Fruit fly (Drosophila melanogaster) whole organism, embryonic: ENCODE measurements around the gene CG46465.
A peak's percentile ranks its signal among the peaks of the same experiment; 100 is the strongest.

Experiments used
- Abd-B ChIP-seq: fragments of 200-800 bp; sonication (Bioruptor generic); optimal IDR thresholded peaks from 2 replicates; lab custom pipeline; 2018; ENCODE audit warnings: missing biosample characterization, mild to moderate bottlenecking, missing genetic modification characterization, moderate library complexity
- Antp ChIP-seq: fragments of 200-800 bp; sonication (Bioruptor generic); optimal IDR thresholded peaks from 3 replicates; lab custom pipeline; 2016; ENCODE audit warnings: missing biosample characterization, missing genetic modification characterization
- Blimp-1 ChIP-seq: fragments of 200-800 bp; sonication (Bioruptor generic); optimal IDR thresholded peaks from 3 replicates; lab custom pipeline; 2018; ENCODE audit warnings: missing biosample characterization, missing genetic modification characterization, mild to moderate bottlenecking, moderate library complexity, missing genetic modification reagents
- CG10267 ChIP-seq: fragments of 200-800 bp; sonication (Bioruptor generic); optimal IDR thresholded peaks from 2 replicates; lab custom pipeline; 2018; ENCODE audit warnings: missing biosample characterization, mild to moderate bottlenecking, missing genetic modification characterization, moderate library complexity
- CG14667 ChIP-seq: fragments of 200-800 bp; sonication (Bioruptor generic); IDR thresholded peaks from 2 replicates; pipeline ENCODE4 v1.3.6; 2022; ENCODE audit warnings: missing biosample characterization, missing genetic modification characterization
- CG14860 ChIP-seq: fragments of 200-800 bp; sonication (Bioruptor generic); IDR thresholded peaks from 3 replicates; pipeline ENCODE4 v1.3.6; 2022; ENCODE audit warnings: missing biosample characterization, missing genetic modification characterization; ENCODE audit not compliant: partially characterized antibody
- CG17361 ChIP-seq: fragments of 200-800 bp; sonication (Bioruptor generic); IDR thresholded peaks from 3 replicates; pipeline ENCODE4 v1.3.6; 2022; ENCODE audit warnings: missing biosample characterization, missing genetic modification characterization
- CG18011 ChIP-seq: fragments of 200-800 bp; sonication (Bioruptor generic); optimal IDR thresholded peaks from 2 replicates; lab custom pipeline; 2017; ENCODE audit warnings: missing biosample characterization, missing genetic modification characterization, mild to moderate bottlenecking, moderate library complexity, missing genotype
- CG18476 ChIP-seq: fragments of 200-800 bp; sonication (Bioruptor generic); optimal IDR thresholded peaks from 2 replicates; lab custom pipeline; 2016; ENCODE audit warnings: missing biosample characterization, mild to moderate bottlenecking, missing genetic modification characterization
- CG2678 ChIP-seq: fragments of 200-800 bp; sonication (Bioruptor generic); optimal IDR thresholded peaks from 3 replicates; lab custom pipeline; 2019; ENCODE audit warnings: missing biosample characterization, mild to moderate bottlenecking, missing genetic modification characterization, moderate library complexity
- CG31365 ChIP-seq: fragments of 200-800 bp; sonication (Bioruptor generic); optimal IDR thresholded peaks from 2 replicates; lab custom pipeline; 2018; ENCODE audit warnings: missing biosample characterization, mild to moderate bottlenecking, missing genetic modification characterization
- CG3163 ChIP-seq: fragments of 200-800 bp; sonication (Bioruptor generic); optimal IDR thresholded peaks from 3 replicates; lab custom pipeline; 2016; ENCODE audit warnings: missing biosample characterization, missing genetic modification characterization
- CG3838 ChIP-seq: fragments of 200-800 bp; sonication (Bioruptor generic); optimal IDR thresholded peaks from 3 replicates; lab custom pipeline; 2016; ENCODE audit warnings: missing biosample characterization, missing genetic modification characterization
- CG6813 ChIP-seq: fragments of 200-800 bp; sonication (Bioruptor generic); optimal IDR thresholded peaks from 2 replicates; lab custom pipeline; 2017; ENCODE audit warnings: missing biosample characterization, missing genetic modification characterization, mild to moderate bottlenecking, moderate library complexity, missing genetic modification reagents
- CG9727 ChIP-seq: fragments of 200-800 bp; sonication (Bioruptor generic); optimal IDR thresholded peaks from 3 replicates; lab custom pipeline; 2017; ENCODE audit warnings: missing biosample characterization, mild to moderate bottlenecking, missing genetic modification characterization
- CG9797 ChIP-seq: fragments of 200-800 bp; sonication (Bioruptor generic); optimal IDR thresholded peaks from 3 replicates; lab custom pipeline; 2018; ENCODE audit warnings: missing biosample characterization, mild to moderate bottlenecking, missing genetic modification characterization
- CG9876 ChIP-seq: fragments of 200-800 bp; sonication (Bioruptor generic); optimal IDR thresholded peaks from 2 replicates; lab custom pipeline; 2016; ENCODE audit warnings: missing biosample characterization, missing genetic modification characterization
- Dip3 ChIP-seq: fragments of 200-800 bp; sonication (Bioruptor generic); optimal IDR thresholded peaks from 3 replicates; lab custom pipeline; 2016; ENCODE audit warnings: missing biosample characterization, missing genetic modification characterization
- Doc2 ChIP-seq: fragments of 200-800 bp; sonication (Bioruptor generic); IDR thresholded peaks from 2 replicates; pipeline ENCODE4 v1.3.6; 2022; ENCODE audit warnings: missing biosample characterization, missing genetic modification characterization
- Dp ChIP-seq: fragments of 200-800 bp; sonication (Bioruptor generic); optimal IDR thresholded peaks from 2 replicates; lab custom pipeline; 2018; ENCODE audit warnings: missing biosample characterization, mild to moderate bottlenecking, missing genetic modification characterization, moderate library complexity
- Fer2 ChIP-seq: fragments of 200-800 bp; sonication (Bioruptor generic); optimal IDR thresholded peaks from 2 replicates; lab custom pipeline; 2018; ENCODE audit warnings: missing biosample characterization, mild to moderate bottlenecking, missing genetic modification characterization, moderate library complexity
- Hsf ChIP-seq: fragments of 200-800 bp; sonication (Bioruptor generic); optimal IDR thresholded peaks from 3 replicates; lab custom pipeline; 2016; ENCODE audit warnings: missing biosample characterization, missing genetic modification characterization
- Nf-YB ChIP-seq: fragments of 200-800 bp; sonication (Bioruptor generic); optimal IDR thresholded peaks from 3 replicates; lab custom pipeline; 2019; ENCODE audit warnings: missing biosample characterization, mild to moderate bottlenecking, missing genetic modification characterization, moderate library complexity
- NfI ChIP-seq: fragments of 200-800 bp; sonication (Bioruptor generic); optimal IDR thresholded peaks from 3 replicates; lab custom pipeline; 2018; ENCODE audit warnings: missing biosample characterization, mild to moderate bottlenecking, missing genetic modification characterization, moderate library complexity
- Sin3A ChIP-seq: fragments of >200 bp; optimal IDR thresholded peaks from 2 replicates; lab custom pipeline; 2018
- Sox100B ChIP-seq: fragments of 200-800 bp; sonication (Bioruptor generic); optimal IDR thresholded peaks from 3 replicates; lab custom pipeline; 2018; ENCODE audit warnings: missing biosample characterization, mild to moderate bottlenecking, missing genetic modification characterization
- Stat92E ChIP-seq, 3 experiments: fragments of >200 bp in 2 of 3; fragments of 200-800 bp in 1 of 3; sonication (Bioruptor generic) in 1 of 3; optimal IDR thresholded peaks; 2 replicates each; lab custom pipeline; 2017 to 2019; ENCODE audit warnings: missing biosample characterization in 3 of 3, missing genetic modification characterization in 3 of 3, mild to moderate bottlenecking in 1 of 3, moderate library complexity in 1 of 3
- Xbp1 ChIP-seq: fragments of 200-800 bp; sonication (Bioruptor generic); optimal IDR thresholded peaks from 3 replicates; lab custom pipeline; 2016; ENCODE audit warnings: missing biosample characterization, mild to moderate bottlenecking, missing genetic modification characterization
- Xrp1 ChIP-seq: fragments of 200-800 bp; sonication (Bioruptor generic); IDR thresholded peaks from 2 replicates; pipeline ENCODE4 v1.3.6; 2022; ENCODE audit warnings: missing biosample characterization, missing genetic modification characterization
- ewg ChIP-seq: fragments of 200-800 bp; sonication (Bioruptor generic); optimal IDR thresholded peaks from 3 replicates; lab custom pipeline; 2017; ENCODE audit warnings: mild to moderate bottlenecking, missing biosample characterization, missing genetic modification reagents, missing genetic modification characterization
- exex ChIP-seq: fragments of 200-800 bp; sonication (Bioruptor generic); optimal IDR thresholded peaks from 4 replicates; lab custom pipeline; 2018; ENCODE audit warnings: missing biosample characterization, mild to moderate bottlenecking, missing genetic modification characterization, moderate library complexity
- fd3F ChIP-seq: fragments of 200-800 bp; sonication (Bioruptor generic); optimal IDR thresholded peaks from 2 replicates; lab custom pipeline; 2018; ENCODE audit warnings: missing biosample characterization, mild to moderate bottlenecking, missing genetic modification characterization, moderate library complexity
- gem ChIP-seq: fragments of 200-800 bp; sonication (Bioruptor generic); optimal IDR thresholded peaks from 2 replicates; lab custom pipeline; 2019; ENCODE audit warnings: missing biosample characterization, mild to moderate bottlenecking, missing genetic modification characterization, moderate library complexity
- gsb-n ChIP-seq: fragments of 200-800 bp; sonication (Bioruptor generic); optimal IDR thresholded peaks from 3 replicates; lab custom pipeline; 2018; ENCODE audit warnings: missing biosample characterization, mild to moderate bottlenecking, missing genetic modification characterization
- her ChIP-seq: fragments of 200-800 bp; sonication (Bioruptor generic); optimal IDR thresholded peaks from 2 replicates; lab custom pipeline; 2016; ENCODE audit warnings: missing biosample characterization, missing genetic modification characterization
- hkb ChIP-seq, 2 experiments: fragments of 200-800 bp in 1 of 2; fragments of >200 bp in 1 of 2; sonication (Bioruptor generic) in 1 of 2; IDR thresholded peaks in 1 of 2; optimal IDR thresholded peaks in 1 of 2; 2 replicates each; pipeline versions ENCODE4 v1.3.6 to Lab custom; 2017 to 2022; ENCODE audit warnings: missing biosample characterization in 1 of 2, missing genetic modification characterization in 1 of 2
- insv ChIP-seq, 2 experiments: fragments of 200-800 bp; sonication (Bioruptor generic); optimal IDR thresholded peaks; 3 replicates each; lab custom pipeline; 2016 to 2018; ENCODE audit warnings: missing biosample characterization in 2 of 2, missing genetic modification characterization in 2 of 2
- klu ChIP-seq: fragments of 200-800 bp; sonication (Bioruptor generic); IDR thresholded peaks from 2 replicates; pipeline ENCODE4 v1.3.6; 2022; ENCODE audit warnings: missing biosample characterization, missing genetic modification characterization
- lov ChIP-seq, 2 experiments: fragments of 200-800 bp in 1 of 2; fragments of >200 bp in 1 of 2; sonication (Bioruptor generic) in 1 of 2; IDR thresholded peaks in 1 of 2; optimal IDR thresholded peaks in 1 of 2; 2 replicates in 1 of 2; 3 replicates in 1 of 2; pipeline versions ENCODE4 v1.3.6 to Lab custom; 2017 to 2022; ENCODE audit warnings: missing biosample characterization in 1 of 2, missing genetic modification characterization in 1 of 2
- psq ChIP-seq: fragments of 200-800 bp; sonication (Bioruptor generic); optimal IDR thresholded peaks from 2 replicates; lab custom pipeline; 2017; ENCODE audit warnings: missing biosample characterization, missing genetic modification characterization
- row ChIP-seq: fragments of 200-800 bp; sonication (Bioruptor generic); IDR thresholded peaks from 3 replicates; pipeline ENCODE4 v1.3.6; 2022; ENCODE audit warnings: missing biosample characterization, missing genetic modification characterization
- tap ChIP-seq: fragments of 200-800 bp; optimal IDR thresholded peaks from 3 replicates; lab custom pipeline; 2019; ENCODE audit warnings: missing biosample characterization, mild to moderate bottlenecking, missing genetic modification characterization, moderate library complexity
- tgo ChIP-seq: fragments of 200-800 bp; sonication (Bioruptor generic); IDR thresholded peaks from 3 replicates; pipeline ENCODE4 v1.3.6; 2022; ENCODE audit warnings: missing biosample characterization, missing genetic modification characterization
- tll ChIP-seq, 2 experiments: fragments of 200-800 bp in 1 of 2; fragments of >200 bp in 1 of 2; sonication (Bioruptor generic) in 1 of 2; optimal IDR thresholded peaks; 2 replicates each; lab custom pipeline; 2017 to 2019; ENCODE audit warnings: missing biosample characterization in 2 of 2, missing genetic modification characterization in 2 of 2, mild to moderate bottlenecking in 1 of 2, moderate library complexity in 1 of 2
- trem ChIP-seq: fragments of 200-800 bp; optimal IDR thresholded peaks from 3 replicates; lab custom pipeline; 2019; ENCODE audit warnings: missing biosample characterization, mild to moderate bottlenecking, missing genetic modification characterization, moderate library complexity
- tx ChIP-seq: fragments of 200-800 bp; sonication (Bioruptor generic); optimal IDR thresholded peaks from 2 replicates; lab custom pipeline; 2016; ENCODE audit warnings: missing biosample characterization, missing genetic modification characterization
- vvl ChIP-seq: fragments of 200-800 bp; sonication (Bioruptor generic); IDR thresholded peaks from 2 replicates; pipeline ENCODE4 v1.3.6; 2022; ENCODE audit warnings: missing biosample characterization, missing genetic modification characterization

Gene CG46465

dm6 chr2L:18968370-18969105, 23.8 kb upstream of the CG46465 start, which contains the start of the genes Nak and Tango6 (continued):
- TF ChIP-seq Dp, result peak; percentile 35
- TF ChIP-seq Doc2, result no peak
- peak; percentile 39 for TF ChIP-seq Dip3 (GFP tag; lab: Kevin White, UChicago)
- TF ChIP-seq row (GFP tag; lab: Robert Waterston, UW), result peak; percentile 86
- TF ChIP-seq her, result no peak
- peak; percentile 99 for TF ChIP-seq Sin3A (lab: Kevin White, UChicago)
- no peak for TF ChIP-seq lov (optimal IDR thresholded peaks at IDR 0.05; lab: Kevin White, UChicago)
- no peak for TF ChIP-seq lov (GFP tag; IDR thresholded peaks at IDR 0.05; lab: Robert Waterston, UW)
- no peak for TF ChIP-seq tx (GFP tag; lab: Kevin White, UChicago)
- TF ChIP-seq fd3F (GFP tag; lab: Kevin White, UChicago), result no peak
- TF ChIP-seq Fer2 (tag; lab: Kevin White, UChicago), result no peak
- TF ChIP-seq vvl (GFP tag; lab: Robert Waterston, UW), result 0 out of 2 replicates have a peak, but pooled peaks have one; percentile 22
- TF ChIP-seq tap (tag; lab: Kevin White, UChicago), result no peak
- peak; percentile 95 for TF ChIP-seq gsb-n (tag; lab: Kevin White, UChicago)
- peak; percentile 90 for TF ChIP-seq hkb (optimal IDR thresholded peaks at IDR 0.05; lab: Kevin White, UChicago)
- no peak for TF ChIP-seq hkb (GFP tag; IDR thresholded peaks at IDR 0.05; lab: Robert Waterston, UW)
- peak; percentile 9 for TF ChIP-seq exex (tag; lab: Kevin White, UChicago)
- no peak for TF ChIP-seq tgo (GFP tag; lab: Robert Waterston, UW)
- peak; percentile 49 to 87 for TF ChIP-seq tll (GFP tag; optimal IDR thresholded peaks at IDR 0.05; lab: Kevin White, UChicago)
- TF ChIP-seq insv (GFP tag; optimal IDR thresholded peaks at IDR 0.05; lab: Kevin White, UChicago), result peak in 1 of 2 experiments; percentile 16
- TF ChIP-seq CG3838 (GFP tag; lab: Kevin White, UChicago), result peak; percentile 10
- TF ChIP-seq gem (tag; lab: Kevin White, UChicago), result peak; percentile 50
- peak; percentile 85 for TF ChIP-seq trem
- peak; percentile 54 for TF ChIP-seq Blimp-1
- TF ChIP-seq ewg (GFP tag; lab: Kevin White, UChicago), result peak; percentile 76
- TF ChIP-seq klu (GFP tag; lab: Robert Waterston, UW), result no peak
- TF ChIP-seq CG9876 (GFP tag; lab: Kevin White, UChicago), result peak; percentile 3
- peak; percentile 63; the same call in 2 of the 3 replicates for TF ChIP-seq CG17361 (GFP tag; lab: Robert Waterston, UW)
- peak; percentile 13 for TF ChIP-seq Sox100B (GFP tag; lab: Kevin White, UChicago)
- TF ChIP-seq CG9727 (GFP tag; lab: Kevin White, UChicago), result peak; percentile 11
- peak in 1 of 3 experiments; percentile 51 for TF ChIP-seq Stat92E (GFP tag; optimal IDR thresholded peaks at IDR 0.05; lab: Kevin White, UChicago)
- TF ChIP-seq Xbp1 (GFP tag; lab: Kevin White, UChicago), result peak; percentile 23
- peak; percentile 76 for TF ChIP-seq CG10267 (tag; lab: Kevin White, UChicago)
- TF ChIP-seq Abd-B (GFP tag; lab: Kevin White, UChicago), result peak; percentile 71
- TF ChIP-seq CG9797 (GFP tag; lab: Kevin White, UChicago), result peak; percentile 92
- no peak for TF ChIP-seq CG18011 (GFP tag; lab: Kevin White, UChicago)
- no peak for TF ChIP-seq Xrp1 (GFP tag; lab: Robert Waterston, UW)
- TF ChIP-seq CG14860 (GFP tag; lab: Robert Waterston, UW), result peak; percentile 95
- TF ChIP-seq CG6813 (GFP tag; lab: Kevin White, UChicago), result no peak
- TF ChIP-seq CG3163 (GFP tag; lab: Kevin White, UChicago), result peak; percentile 4
- no peak for TF ChIP-seq psq (GFP tag; lab: Kevin White, UChicago)
- TF ChIP-seq CG18476 (GFP tag; lab: Kevin White, UChicago), result peak; percentile 29
- peak; percentile 16 for TF ChIP-seq Nf-YB
- no peak for TF ChIP-seq CG31365 (tag; lab: Kevin White, UChicago)
- peak; percentile 16 for TF ChIP-seq NfI (GFP tag; lab: Kevin White, UChicago)
- no peak for TF ChIP-seq CG14667 (GFP tag; lab: Robert Waterston, UW)
- peak; percentile 6 for TF ChIP-seq Antp (GFP tag; lab: Kevin White, UChicago)
- TF ChIP-seq Hsf (GFP tag; lab: Kevin White, UChicago), result peak; percentile 10
- TF ChIP-seq CG2678 (tag; lab: Kevin White, UChicago), result peak; percentile 28
